Fruit fly (Drosophila melanogaster) whole organism, embryonic: Measurements from ENCODE around the gene CG18581.

Experiments
- Asciz ChIP-seq: fragments of 200-800 bp; sonication (Bioruptor generic); optimal IDR thresholded peaks from 2 replicates; lab custom pipeline; 2017; ENCODE audit warnings: missing biosample characterization, mild to moderate bottlenecking, missing genetic modification characterization, missing genetic modification reagents
- CG15479 ChIP-seq: fragments of 200-800 bp; sonication (Bioruptor generic); optimal IDR thresholded peaks from 3 replicates; lab custom pipeline; 2019; ENCODE audit warnings: missing biosample characterization, mild to moderate bottlenecking, missing genetic modification characterization, moderate library complexity
- CG1602 ChIP-seq: fragments of 200-800 bp; sonication (Bioruptor generic); optimal IDR thresholded peaks from 3 replicates; lab custom pipeline; 2016; ENCODE audit warnings: missing biosample characterization, missing genetic modification characterization
- CG16779 ChIP-seq: fragments of 200-800 bp; sonication (Bioruptor generic); IDR thresholded peaks from 2 replicates; pipeline ENCODE4 v1.3.6; 2022; ENCODE audit warnings: missing biosample characterization, missing genetic modification characterization
- CG18476 ChIP-seq: fragments of 200-800 bp; sonication (Bioruptor generic); optimal IDR thresholded peaks from 2 replicates; lab custom pipeline; 2016; ENCODE audit warnings: missing biosample characterization, mild to moderate bottlenecking, missing genetic modification characterization
- CG2199 ChIP-seq: fragments of 200-800 bp; sonication (Bioruptor generic); IDR thresholded peaks from 3 replicates; pipeline ENCODE4 v1.3.6; 2022; ENCODE audit warnings: missing biosample characterization, missing genetic modification characterization
- CG30403 ChIP-seq: fragments of 200-800 bp; sonication (Bioruptor generic); optimal IDR thresholded peaks from 3 replicates; lab custom pipeline; 2016; ENCODE audit warnings: missing biosample characterization, missing genetic modification characterization
- D ChIP-seq, 2 experiments: fragments of 200-800 bp in 1 of 2; fragments of >200 bp in 1 of 2; sonication (Bioruptor generic) in 1 of 2; optimal IDR thresholded peaks; 2 replicates in 1 of 2; 3 replicates in 1 of 2; lab custom pipeline; 2017; ENCODE audit warnings: mild to moderate bottlenecking in 1 of 2, missing biosample characterization in 1 of 2, missing genetic modification characterization in 1 of 2, missing genetic modification reagents in 1 of 2
- Elba2 ChIP-seq: fragments of 200-800 bp; sonication (Bioruptor generic); optimal IDR thresholded peaks from 3 replicates; lab custom pipeline; 2016; ENCODE audit warnings: missing biosample characterization, missing genetic modification characterization
- Nf-YB ChIP-seq: fragments of 200-800 bp; sonication (Bioruptor generic); optimal IDR thresholded peaks from 3 replicates; lab custom pipeline; 2019; ENCODE audit warnings: missing biosample characterization, mild to moderate bottlenecking, missing genetic modification characterization, moderate library complexity
- Nf-YC ChIP-seq: fragments of 200-800 bp; optimal IDR thresholded peaks from 3 replicates; lab custom pipeline; 2019; ENCODE audit warnings: missing biosample characterization, mild to moderate bottlenecking, missing genetic modification characterization, moderate library complexity
- Xrp1 ChIP-seq: fragments of 200-800 bp; sonication (Bioruptor generic); IDR thresholded peaks from 2 replicates; pipeline ENCODE4 v1.3.6; 2022; ENCODE audit warnings: missing biosample characterization, missing genetic modification characterization
- cg ChIP-seq: fragments of 200-800 bp; sonication (Bioruptor generic); optimal IDR thresholded peaks from 3 replicates; lab custom pipeline; 2019; ENCODE audit warnings: missing biosample characterization, mild to moderate bottlenecking, missing genetic modification characterization, moderate library complexity
- chm ChIP-seq: fragments of 200-800 bp; sonication (Bioruptor generic); IDR thresholded peaks from 2 replicates; pipeline ENCODE4 v1.3.6; 2022; ENCODE audit warnings: missing biosample characterization, missing genetic modification characterization
- crol ChIP-seq: fragments of 200-800 bp; sonication (Bioruptor generic); IDR thresholded peaks from 2 replicates; pipeline ENCODE4 v1.3.6; 2022; ENCODE audit warnings: missing biosample characterization, missing genetic modification characterization
- crp ChIP-seq, 2 experiments: fragments of 200-800 bp; sonication (Bioruptor generic); optimal IDR thresholded peaks; 2 replicates in 1 of 2; 3 replicates in 1 of 2; lab custom pipeline; 2017; ENCODE audit warnings: missing biosample characterization in 2 of 2, missing genetic modification characterization in 2 of 2, mild to moderate bottlenecking in 1 of 2, moderate library complexity in 1 of 2
- en ChIP-seq: fragments of 200-800 bp; sonication (Bioruptor generic); optimal IDR thresholded peaks from 2 replicates; lab custom pipeline; 2016; ENCODE audit warnings: missing biosample characterization, missing genetic modification characterization
- ewg ChIP-seq: fragments of 200-800 bp; sonication (Bioruptor generic); optimal IDR thresholded peaks from 3 replicates; lab custom pipeline; 2017; ENCODE audit warnings: mild to moderate bottlenecking, missing biosample characterization, missing genetic modification reagents, missing genetic modification characterization
- gcm ChIP-seq: fragments of 200-800 bp; sonication (Bioruptor generic); optimal IDR thresholded peaks from 2 replicates; lab custom pipeline; 2019; ENCODE audit warnings: missing biosample characterization, mild to moderate bottlenecking, missing genetic modification characterization, moderate library complexity
- grau ChIP-seq: fragments of 200-800 bp; optimal IDR thresholded peaks from 3 replicates; lab custom pipeline; 2019; ENCODE audit warnings: missing biosample characterization, mild to moderate bottlenecking, missing genetic modification characterization, moderate library complexity
- gsb-n ChIP-seq: fragments of 200-800 bp; sonication (Bioruptor generic); optimal IDR thresholded peaks from 3 replicates; lab custom pipeline; 2018; ENCODE audit warnings: missing biosample characterization, mild to moderate bottlenecking, missing genetic modification characterization
- hb ChIP-seq: fragments of 200-800 bp; sonication (Bioruptor generic); IDR thresholded peaks from 3 replicates; pipeline ENCODE4 v1.3.6; 2022; ENCODE audit warnings: missing biosample characterization, missing genetic modification characterization; ENCODE audit not compliant: partially characterized antibody
- her ChIP-seq: fragments of 200-800 bp; sonication (Bioruptor generic); optimal IDR thresholded peaks from 2 replicates; lab custom pipeline; 2016; ENCODE audit warnings: missing biosample characterization, missing genetic modification characterization
- kni ChIP-seq: fragments of 200-800 bp; sonication (Bioruptor generic); optimal IDR thresholded peaks from 3 replicates; lab custom pipeline; 2017; ENCODE audit warnings: mild to moderate bottlenecking, missing biosample characterization, missing genetic modification reagents, missing genetic modification characterization
- nerfin-1 ChIP-seq: fragments of 200-800 bp; sonication (Bioruptor generic); optimal IDR thresholded peaks from 3 replicates; lab custom pipeline; 2019; ENCODE audit warnings: missing biosample characterization, mild to moderate bottlenecking, missing genetic modification characterization, moderate library complexity
- phol ChIP-seq: fragments of 200-800 bp; sonication (Bioruptor generic); optimal IDR thresholded peaks from 3 replicates; lab custom pipeline; 2018; ENCODE audit warnings: missing biosample characterization, mild to moderate bottlenecking, missing genetic modification characterization, moderate library complexity
- prd ChIP-seq, 3 experiments: fragments of >200 bp in 2 of 3; fragments of 200-800 bp in 1 of 3; sonication (Bioruptor generic) in 1 of 3; optimal IDR thresholded peaks in 2 of 3; IDR thresholded peaks in 1 of 3; 2 replicates in 2 of 3; 3 replicates in 1 of 3; pipeline versions ENCODE4 v1.3.6 to Lab custom; 2017 to 2022; ENCODE audit warnings: missing biosample characterization in 1 of 3, missing genetic modification characterization in 1 of 3
- pros ChIP-seq: fragments of 200-800 bp; sonication (Bioruptor generic); optimal IDR thresholded peaks from 3 replicates; lab custom pipeline; 2019; ENCODE audit warnings: missing biosample characterization, mild to moderate bottlenecking, missing genetic modification characterization, moderate library complexity
- scrt ChIP-seq: fragments of 200-800 bp; sonication (Bioruptor generic); optimal IDR thresholded peaks from 2 replicates; lab custom pipeline; 2018; ENCODE audit warnings: missing biosample characterization, mild to moderate bottlenecking, missing genetic modification characterization, moderate library complexity
- seq ChIP-seq: fragments of 200-800 bp; sonication (Bioruptor generic); IDR thresholded peaks from 2 replicates; pipeline ENCODE4 v1.3.6; 2022; ENCODE audit warnings: missing biosample characterization, missing genetic modification characterization
- stc ChIP-seq: fragments of 200-800 bp; sonication (Bioruptor generic); IDR thresholded peaks from 2 replicates; pipeline ENCODE4 v1.3.6; 2022; ENCODE audit warnings: missing biosample characterization, missing genetic modification characterization
- tap ChIP-seq: fragments of 200-800 bp; optimal IDR thresholded peaks from 3 replicates; lab custom pipeline; 2019; ENCODE audit warnings: missing biosample characterization, mild to moderate bottlenecking, missing genetic modification characterization, moderate library complexity
- tll ChIP-seq, 2 experiments: fragments of 200-800 bp in 1 of 2; fragments of >200 bp in 1 of 2; sonication (Bioruptor generic) in 1 of 2; optimal IDR thresholded peaks; 2 replicates each; lab custom pipeline; 2017 to 2019; ENCODE audit warnings: missing biosample characterization in 2 of 2, missing genetic modification characterization in 2 of 2, mild to moderate bottlenecking in 1 of 2, moderate library complexity in 1 of 2
- zen ChIP-seq: fragments of 200-800 bp; sonication (Bioruptor generic); optimal IDR thresholded peaks from 3 replicates; lab custom pipeline; 2018; ENCODE audit warnings: missing biosample characterization, mild to moderate bottlenecking, missing genetic modification characterization, moderate library complexity

CG18581 gene

DNA sequence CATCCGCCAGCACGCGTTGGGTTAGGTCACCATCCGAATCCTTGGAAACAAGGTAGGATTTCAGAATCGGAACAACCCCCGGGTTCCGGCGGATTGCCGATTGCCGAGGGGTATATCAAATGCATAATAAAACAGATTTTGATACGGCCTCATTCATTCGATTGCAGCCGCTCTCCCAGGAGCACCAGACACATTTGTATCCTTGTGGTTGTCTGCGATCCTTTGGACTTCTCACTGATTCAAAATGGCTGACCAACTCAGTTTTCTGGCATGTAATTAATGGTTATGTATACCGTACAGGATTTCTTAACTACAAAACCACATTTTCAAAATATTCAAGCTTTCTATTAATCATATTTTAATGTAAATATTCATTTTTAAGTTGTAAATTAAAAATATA lies 2.4 kb downstream of the CG18581 start:
- TF ChIP-seq phol (tag; lab: Kevin White, UChicago) (peak; percentile 3), her (GFP tag; lab: Kevin White, UChicago) (no peak), nerfin-1 (tag; lab: Kevin White, UChicago) (peak; percentile 28), CG1602 (GFP tag; lab: Kevin White, UChicago) (no peak), Nf-YB (GFP tag; lab: Kevin White, UChicago) (peak; percentile 45), Elba2 (no peak), pros (GFP tag; lab: Kevin White, UChicago) (peak; percentile 91), CG18476 (GFP tag; lab: Kevin White, UChicago) (no peak), crp (GFP tag; optimal IDR thresholded peaks at IDR 0.05; lab: Kevin White, UChicago) (no peak), gsb-n (tag; lab: Kevin White, UChicago) (peak; percentile 56), kni (GFP tag; lab: Kevin White, UChicago) (peak; percentile 31)

DNA sequence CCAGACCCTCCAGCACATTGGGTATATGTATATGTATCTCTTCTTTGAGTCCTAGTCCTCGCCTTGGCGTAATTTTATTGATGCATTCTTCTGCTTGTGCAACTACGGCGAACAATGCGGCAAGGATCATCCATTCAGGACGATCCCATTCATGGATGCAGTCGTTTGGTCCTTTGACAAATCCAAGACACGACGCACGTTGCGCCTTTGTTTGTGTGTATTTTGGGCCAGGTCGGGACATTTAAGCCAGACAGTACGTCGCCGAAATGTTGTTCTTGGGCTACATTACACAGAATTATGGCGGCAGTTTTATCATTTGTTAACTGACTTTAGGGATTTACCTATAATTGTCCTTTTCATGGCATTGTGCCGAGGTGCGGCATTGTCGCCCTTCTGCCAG lies 4.9 kb downstream of the CG18581 start:
- 0 out of 3 replicates have a peak, but pooled peaks have one; percentile 52 for TF ChIP-seq hb (GFP tag; lab: Robert Waterston, UW)
- no peak for TF ChIP-seq en
- TF ChIP-seq crol = no peak
- peak in 1 of 2 experiments; percentile 92 for TF ChIP-seq tll (GFP tag; optimal IDR thresholded peaks at IDR 0.05; lab: Kevin White, UChicago)
- peak; percentile 73 for TF ChIP-seq CG15479 (GFP tag; lab: Kevin White, UChicago)
- peak; percentile 98 for TF ChIP-seq D (optimal IDR thresholded peaks at IDR 0.05; lab: Kevin White, UChicago)
- TF ChIP-seq D (GFP tag; optimal IDR thresholded peaks at IDR 0.05; lab: Kevin White, UChicago) = no peak
- TF ChIP-seq seq (GFP tag; lab: Robert Waterston, UW) = no peak
- peak; percentile 63 for TF ChIP-seq zen
- no peak for TF ChIP-seq Asciz (GFP tag; lab: Kevin White, UChicago)

DNA sequence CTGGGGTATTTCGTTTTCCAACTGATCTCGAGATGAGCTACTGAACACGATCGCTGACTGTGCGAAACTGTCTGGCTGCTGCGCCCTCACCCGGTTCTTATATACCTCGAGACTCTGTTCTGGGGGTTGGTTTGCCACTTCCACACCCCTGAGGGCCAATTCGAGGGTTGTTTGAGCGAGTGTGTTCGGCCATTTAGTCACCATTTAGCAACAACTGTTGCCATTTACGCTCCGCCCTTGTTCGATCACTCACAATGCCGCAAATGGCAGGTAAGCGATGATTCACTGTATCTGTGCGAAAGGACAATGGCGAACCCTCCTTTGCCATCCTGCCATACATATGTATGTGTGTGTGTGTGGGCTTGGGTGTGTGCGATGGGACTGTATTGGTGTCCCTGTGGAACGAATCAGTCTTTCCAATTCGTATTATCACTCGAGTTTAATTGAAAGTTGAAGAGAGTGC lies 6.1 kb downstream of the CG18581 start, which contains the start of gene ind:
ind (minus strand) TSS at position 51 of the 463 bp plus-strand sequence.
- TF ChIP-seq seq (GFP tag; lab: Robert Waterston, UW) (peak; percentile 77; the same call in 1 of the 2 replicates), CG30403 (GFP tag; lab: Kevin White, UChicago) (no peak), CG15479 (GFP tag; lab: Kevin White, UChicago) (peak; percentile 82), grau (tag; lab: Kevin White, UChicago) (peak; percentile 49), scrt (peak; percentile 11), Nf-YB (GFP tag; lab: Kevin White, UChicago) (peak; percentile 92), CG16779 (no peak), zen (peak; percentile 10), ewg (GFP tag; lab: Kevin White, UChicago) (no peak), pros (GFP tag; lab: Kevin White, UChicago) (peak; percentile 57), Nf-YC (tag; lab: Kevin White, UChicago) (peak; percentile 90), cg (GFP tag; lab: Kevin White, UChicago) (peak; percentile 75), D (optimal IDR thresholded peaks at IDR 0.05; lab: Kevin White, UChicago) (peak; percentile 90), D (GFP tag; optimal IDR thresholded peaks at IDR 0.05; lab: Kevin White, UChicago) (peak; percentile 0), tll (GFP tag; optimal IDR thresholded peaks at IDR 0.05; lab: Kevin White, UChicago) (peak in 1 of 2 experiments; percentile 62), Xrp1 (GFP tag; lab: Robert Waterston, UW) (no peak), tap (tag; lab: Kevin White, UChicago) (peak; percentile 57), gcm (GFP tag; lab: Kevin White, UChicago) (peak; percentile 25), stc (no peak), chm (GFP tag; lab: Robert Waterston, UW) (no peak), phol (tag; lab: Kevin White, UChicago) (peak; percentile 50), CG2199 (GFP tag; lab: Robert Waterston, UW) (0 out of 3 replicates have a peak, but pooled peaks have one; percentile 15), prd (optimal IDR thresholded peaks at IDR 0.05; lab: Kevin White, UChicago) (no peak), prd (GFP tag; IDR thresholded peaks at IDR 0.05; lab: Robert Waterston, UW) (peak; percentile 37; the same call in 1 of the 3 replicates), gsb-n (tag; lab: Kevin White, UChicago) (peak; percentile 76)
- TF ChIP-seq, all 482 proteins: peak for 17
